Worm (Caenorhabditis elegans): ENCODE measurements around the gene cyp-33D1.

ce11 chrV:16155111-16155510 is 20.5 kb downstream of the cyp-33D1 start, which contains the start of gene str-97:
- TF ChIP-seq med-1 (GFP tag; optimal IDR thresholded peaks at IDR 0.05; ENCODE audit: insufficient read depth) (no peak), ztf-29 (GFP tag; IDR thresholded peaks at IDR 0.05) (no peak)
